Fruit fly (Drosophila melanogaster): ENCODE results near the gene CG6927.

CG6927 gene

dm6 chrX:4906573-4906972 is at the start of gene CG6927:
TSS of gene CG6927 (plus strand) at chrX:4906900.
- no peak for TF ChIP-seq CTCF (optimal IDR thresholded peaks at IDR 0.05)
- TF ChIP-seq CG8478 (optimal IDR thresholded peaks at IDR 0.05), result no peak

- TF ChIP-seq CTCF (optimal IDR thresholded peaks at IDR 0.05), result no peak
- TF ChIP-seq CG8478 (optimal IDR thresholded peaks at IDR 0.05), result no peak
Measured at dm6 chrX:4860266-4860665, 46.4 kb upstream of the CG6927 start.

DNA sequence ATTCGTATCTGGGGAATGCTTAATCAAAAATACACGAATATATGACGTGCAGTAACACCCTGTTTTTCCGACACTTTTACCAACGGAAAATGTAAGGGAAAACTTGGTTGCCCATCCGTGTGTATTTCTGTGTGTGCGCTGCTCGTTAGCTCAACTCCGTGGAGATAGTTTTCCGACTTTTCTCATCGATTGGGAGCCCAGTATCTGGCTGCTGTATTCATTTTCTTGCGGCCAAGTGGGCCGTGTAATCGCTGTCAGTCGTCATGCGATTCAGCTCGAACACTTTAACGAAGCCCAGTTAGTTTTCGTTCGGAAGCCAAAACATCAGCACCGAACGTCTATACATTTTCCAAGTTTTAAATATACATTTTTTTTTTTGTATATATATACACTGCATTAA is 31.3 kb upstream of the CG6927 start, which contains the start of gene boil:
Gene boil (plus strand): TSS at position 301 of the 400 bp plus-strand sequence.
- no peak for TF ChIP-seq CTCF (optimal IDR thresholded peaks at IDR 0.05)
- no peak for TF ChIP-seq CG8478 (optimal IDR thresholded peaks at IDR 0.05)

- no peak for TF ChIP-seq CG8478 (optimal IDR thresholded peaks at IDR 0.05)
- no peak for TF ChIP-seq CTCF (optimal IDR thresholded peaks at IDR 0.05)
Measured at dm6 chrX:4885875-4886274, 20.8 kb upstream of the CG6927 start.

DNA sequence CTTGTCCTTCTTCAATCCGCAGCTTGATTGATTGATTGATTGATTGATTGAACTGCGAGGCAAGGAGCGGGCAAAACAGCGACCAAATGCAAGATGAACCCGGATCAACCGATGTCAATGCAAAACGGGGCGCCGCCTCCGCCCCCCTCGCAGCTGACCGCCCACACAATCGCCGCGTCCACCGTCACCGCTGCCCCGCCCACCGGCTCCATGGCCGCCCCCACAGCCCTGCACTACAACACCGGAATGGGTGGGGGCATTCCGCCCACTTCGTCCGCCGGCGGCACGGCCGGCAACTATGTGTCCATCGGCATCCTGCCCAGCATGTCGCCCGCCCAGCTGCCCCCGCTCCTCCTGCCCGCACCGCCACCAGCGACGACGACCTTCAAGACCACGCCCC is 12.1 kb upstream of the CG6927 start:
- TF ChIP-seq CG8478 (optimal IDR thresholded peaks at IDR 0.05) (no peak), CTCF (optimal IDR thresholded peaks at IDR 0.05) (no peak)

dm6 chrX:4896892-4897291 is 9.8 kb upstream of the CG6927 start:
- TF ChIP-seq CTCF (optimal IDR thresholded peaks at IDR 0.05), result no peak
- TF ChIP-seq CG8478 (optimal IDR thresholded peaks at IDR 0.05), result no peak

DNA sequence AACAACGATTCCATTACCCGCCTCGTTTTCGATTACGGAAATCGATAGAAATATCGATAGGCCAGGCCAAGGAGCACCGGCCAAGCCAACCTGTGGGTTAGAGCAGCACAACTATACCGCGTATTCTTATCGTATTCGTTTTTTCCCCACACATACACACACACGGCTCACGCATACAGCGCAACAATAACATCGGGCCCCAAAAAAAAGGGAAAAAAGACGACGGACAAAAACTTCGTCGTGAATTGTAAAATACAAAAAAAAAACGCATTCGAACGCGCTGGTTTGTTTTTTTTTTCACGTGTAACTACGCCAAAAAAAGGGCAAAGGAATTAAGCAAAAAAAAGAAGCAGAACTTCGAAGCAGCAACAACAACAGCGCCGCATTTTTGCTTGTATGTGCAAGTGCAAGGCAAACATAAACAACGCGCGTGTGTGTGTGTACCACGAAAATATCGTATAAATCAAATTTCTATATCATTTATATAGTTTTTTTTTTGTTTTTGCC is 2.3 kb downstream of the CG6927 start, which contains the start of gene CG32772:
Gene CG32772 (plus strand): TSS at position 177 of the 507 bp plus-strand sequence.
- no peak for TF ChIP-seq CG8478 (optimal IDR thresholded peaks at IDR 0.05)

- TF ChIP-seq CTCF (optimal IDR thresholded peaks at IDR 0.05) (no peak), CG8478 (optimal IDR thresholded peaks at IDR 0.05) (no peak)
Measured at dm6 chrX:4909938-4910778, 3.5 kb downstream of the CG6927 start.

DNA sequence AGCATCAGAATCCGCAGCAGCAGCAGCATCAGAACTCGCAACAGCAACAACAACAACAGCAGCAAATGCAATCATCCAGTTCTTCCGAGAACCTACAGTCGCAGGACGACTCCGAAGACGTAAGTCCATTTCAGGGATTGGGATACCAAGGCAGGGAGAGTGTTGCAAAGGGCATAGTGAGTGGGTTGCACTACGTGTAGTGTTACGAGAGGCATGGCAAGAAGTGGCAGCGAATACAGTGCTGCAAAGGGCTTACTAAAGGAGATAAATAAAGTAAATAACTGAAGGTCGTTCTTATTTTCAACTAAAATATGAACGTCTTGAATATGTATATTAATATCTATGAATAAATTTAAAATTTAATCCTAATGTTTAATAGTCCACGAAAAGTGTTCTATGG is 4.4 kb downstream of the CG6927 start:
- no peak for TF ChIP-seq CTCF (optimal IDR thresholded peaks at IDR 0.05)
- TF ChIP-seq CG8478 (optimal IDR thresholded peaks at IDR 0.05), result no peak

DNA sequence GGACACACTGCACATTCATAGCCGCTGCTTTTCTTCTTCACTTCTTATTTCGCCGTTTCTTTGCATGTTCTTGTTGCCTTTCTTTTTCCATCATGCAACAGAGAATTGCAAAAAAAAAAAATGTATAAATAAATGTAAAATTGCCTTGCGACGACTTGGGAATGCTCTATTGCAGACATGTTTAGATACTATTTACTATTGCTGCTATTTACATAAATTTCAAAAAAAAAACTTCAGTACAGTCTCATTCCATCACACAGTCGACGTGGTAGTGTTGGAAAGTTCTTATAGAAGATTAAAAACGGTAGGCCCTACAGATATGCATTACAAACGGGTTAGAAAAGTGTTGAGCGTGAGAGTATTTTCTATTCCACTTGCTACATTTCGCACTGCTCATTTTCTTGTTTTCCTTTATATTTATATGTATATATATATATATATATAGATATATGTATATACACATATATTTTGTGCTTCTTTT is 5.1 kb downstream of the CG6927 start:
- TF ChIP-seq CG8478 (optimal IDR thresholded peaks at IDR 0.05) (no peak), CTCF (optimal IDR thresholded peaks at IDR 0.05) (no peak)

DNA sequence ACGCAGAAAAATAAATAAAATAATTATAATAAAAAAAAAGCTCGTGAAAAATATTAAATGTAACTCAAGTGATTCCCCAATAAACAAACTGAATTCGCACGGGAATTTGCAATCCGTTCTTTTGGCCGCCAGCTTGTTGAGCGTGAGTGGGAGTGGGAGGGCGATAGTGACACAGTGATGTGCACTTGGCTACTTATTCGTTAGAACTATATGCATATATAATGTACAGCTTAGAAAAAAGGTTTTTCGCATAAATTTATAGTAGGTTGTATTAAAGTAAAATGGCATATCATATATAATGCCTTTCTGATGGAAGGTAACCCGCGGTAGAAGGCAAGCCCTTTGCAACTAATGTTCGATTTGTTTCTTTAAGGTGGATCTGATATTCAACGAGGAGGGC is 5.7 kb downstream of the CG6927 start:
- TF ChIP-seq CG8478 (optimal IDR thresholded peaks at IDR 0.05) (no peak), CTCF (optimal IDR thresholded peaks at IDR 0.05) (no peak)

- no peak for TF ChIP-seq CG8478 (optimal IDR thresholded peaks at IDR 0.05)
- peak; percentile 25 to 38 for TF ChIP-seq CTCF (optimal IDR thresholded peaks at IDR 0.05)
Measured at dm6 chrX:4918228-4919022, 11.7 kb downstream of the CG6927 start, which contains the start of the genes CG4041 and Hgsnat. TSS of gene CG4041 (minus strand) at chrX:4918447. TSS of gene Hgsnat (plus strand) at chrX:4918730.

dm6 chrX:4919040-4919881 is 12.6 kb downstream of the CG6927 start:
- TF ChIP-seq CTCF (optimal IDR thresholded peaks at IDR 0.05) (peak; percentile 86 to 93), CG8478 (optimal IDR thresholded peaks at IDR 0.05) (no peak)
